Worm (Caenorhabditis elegans): ENCODE measurements around the gene C50C3.19.

Gene C50C3.19

DNA sequence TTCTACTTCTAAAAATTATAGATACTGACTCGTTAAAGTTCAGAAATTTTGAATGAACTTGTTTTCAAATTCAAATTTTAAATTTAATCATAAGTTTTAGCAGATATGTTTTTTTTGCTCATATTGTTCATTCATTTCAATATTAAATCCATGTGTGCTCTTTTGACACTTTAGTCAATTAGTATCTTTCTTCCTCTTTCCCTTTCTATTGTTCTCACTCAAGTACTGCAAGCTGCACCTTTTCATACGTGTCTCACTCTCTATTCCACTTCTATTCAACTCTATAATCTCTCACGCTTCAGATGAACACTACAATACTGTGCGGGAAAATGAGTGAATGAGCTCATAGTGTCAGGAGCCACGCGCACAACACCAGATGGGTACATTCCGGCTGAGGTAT is 27.3 kb downstream of the C50C3.19 start, which contains the start of gene C30A5.16:
C30A5.16 (plus strand) TSS at position 301 of the 400 bp plus-strand sequence.
- TF ChIP-seq F55B11.4 (tag; optimal IDR thresholded peaks at IDR 0.05; ENCODE audit: borderline replicate concordance, insufficient read depth) (no peak), F49E8.2 (tag; optimal IDR thresholded peaks at IDR 0.05; ENCODE audit: insufficient read depth) (no peak), ceh-40 (GFP tag; IDR thresholded peaks at IDR 0.05) (no peak), xnd-1 (tag; optimal IDR thresholded peaks at IDR 0.05) (no peak), Y53G8AR.9 (GFP tag; conservative IDR thresholded peaks at IDR 0.05) (no peak), attf-3 (GFP tag; conservative IDR thresholded peaks at IDR 0.05) (no peak), hlh-26 (GFP tag; conservative IDR thresholded peaks at IDR 0.05) (no peak), nhr-120 (GFP tag; IDR thresholded peaks at IDR 0.05) (no peak), ama-1 (optimal IDR thresholded peaks at IDR 0.05) (no peak), ama-1 (GFP tag; optimal IDR thresholded peaks at IDR 0.05) (no peak), die-1 (tag; optimal IDR thresholded peaks at IDR 0.05) (no peak), egl-44 (GFP tag; IDR thresholded peaks at IDR 0.05) (no peak), nfyb-1 (GFP tag; IDR thresholded peaks at IDR 0.05) (no peak), efl-1 (GFP tag; optimal IDR thresholded peaks at IDR 0.05) (no peak), lin-35 (GFP tag; optimal IDR thresholded peaks at IDR 0.05) (no peak), C06A6.2 (GFP tag; conservative IDR thresholded peaks at IDR 0.05) (no peak)

DNA sequence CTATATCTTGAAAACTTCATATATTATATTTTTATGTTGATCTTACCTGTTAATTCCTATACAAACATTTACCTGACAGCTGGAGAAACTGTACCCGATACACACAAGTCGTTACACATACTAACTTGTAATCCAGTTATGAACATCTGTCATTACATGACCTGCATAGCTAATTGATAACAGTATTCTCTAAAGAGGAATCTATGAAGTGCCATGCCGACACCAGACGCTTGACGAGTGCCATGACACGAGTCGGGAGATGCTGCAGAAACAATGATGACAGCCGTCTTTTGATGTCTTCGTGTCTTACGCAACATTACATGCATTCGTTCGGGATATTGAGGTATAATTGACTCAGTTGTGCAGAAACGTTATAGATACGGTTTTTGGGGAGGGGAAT is 29.5 kb downstream of the C50C3.19 start:
- TF ChIP-seq nhr-120 (GFP tag; IDR thresholded peaks at IDR 0.05) (no peak), ztf-18 (tag; optimal IDR thresholded peaks at IDR 0.05) (no peak), ZK185.1 (tag; optimal IDR thresholded peaks at IDR 0.05; ENCODE audit: poor library complexity, severe bottlenecking) (no peak), xnd-1 (tag; optimal IDR thresholded peaks at IDR 0.05) (no peak), sdz-38 (tag; optimal IDR thresholded peaks at IDR 0.05) (no peak), F39B2.1 (GFP tag; IDR thresholded peaks at IDR 0.05) (no peak), K12H6.12 (tag; optimal IDR thresholded peaks at IDR 0.05) (no peak), lir-1 (GFP tag; conservative IDR thresholded peaks at IDR 0.05) (no peak), F57C9.4 (tag; optimal IDR thresholded peaks at IDR 0.05) (no peak), dpff-1 (tag; optimal IDR thresholded peaks at IDR 0.05) (no peak), athp-1 (tag; optimal IDR thresholded peaks at IDR 0.05) (no peak), fkh-3 (tag; optimal IDR thresholded peaks at IDR 0.05) (no peak), ccch-3 (GFP tag; optimal IDR thresholded peaks at IDR 0.05) (no peak), B0336.3 (GFP tag; IDR thresholded peaks at IDR 0.05) (no peak), F37B4.10 (GFP tag; IDR thresholded peaks at IDR 0.05) (no peak)

DNA sequence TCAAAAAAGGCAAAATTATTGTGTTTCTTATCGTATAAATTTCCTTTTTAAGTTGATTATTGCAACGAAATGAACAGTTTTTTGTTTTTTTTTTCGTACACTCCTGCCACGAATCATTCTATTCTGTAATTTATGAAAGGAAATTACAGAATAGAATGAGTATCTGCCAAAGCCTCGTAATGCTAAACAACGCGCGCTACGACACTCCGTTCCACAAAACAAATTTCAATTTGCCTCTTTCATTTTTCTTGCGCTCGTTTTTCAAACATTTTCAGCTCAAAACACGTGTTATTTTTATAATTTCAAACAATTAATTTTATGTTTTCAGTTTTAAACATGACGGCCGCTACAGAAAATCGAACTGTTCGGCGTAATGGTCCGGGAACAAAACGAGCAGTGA is 34.2 kb downstream of the C50C3.19 start, which contains the start of gene mob-4:
mob-4 (plus strand) TSS at position 329 of the 400 bp plus-strand sequence.
- peak; percentile 88 for TF ChIP-seq attf-3 (GFP tag; conservative IDR thresholded peaks at IDR 0.05)
- TF ChIP-seq tlf-1 (GFP tag; optimal IDR thresholded peaks at IDR 0.05): no peak
- no peak for TF ChIP-seq hmg-1.2 (GFP tag; IDR thresholded peaks at IDR 0.05)
- no peak for TF ChIP-seq ztf-25 (GFP tag; IDR thresholded peaks at IDR 0.05)
- TF ChIP-seq T26A5.8 (tag; optimal IDR thresholded peaks at IDR 0.05): no peak

DNA sequence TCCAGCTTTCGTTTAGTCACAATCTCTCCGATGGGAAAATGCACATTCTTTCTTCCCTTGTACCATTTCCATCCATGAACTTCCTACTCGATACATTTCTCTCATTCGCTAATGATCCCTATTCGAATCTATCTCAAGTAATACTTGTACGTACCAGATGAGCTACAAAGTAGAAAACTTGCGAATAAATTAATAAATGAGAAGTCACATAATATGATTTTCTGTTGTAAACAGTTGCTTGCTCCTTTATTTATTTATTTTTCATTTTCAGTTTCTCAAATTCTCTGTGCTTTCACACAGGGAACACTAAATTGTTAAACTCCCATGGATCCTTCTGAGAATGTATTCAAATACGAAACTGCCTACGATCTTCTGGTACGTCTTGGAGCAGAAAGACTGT is 35.6 kb downstream of the C50C3.19 start, which contains the start of gene rfs-1:
rfs-1 (plus strand) TSS at position 301 of the 400 bp plus-strand sequence.
- no peak for TF ChIP-seq sdz-38 (tag; optimal IDR thresholded peaks at IDR 0.05)
- no peak for TF ChIP-seq B0035.1 (tag; optimal IDR thresholded peaks at IDR 0.05)
- no peak for TF ChIP-seq lin-35 (GFP tag; optimal IDR thresholded peaks at IDR 0.05)
- no peak for TF ChIP-seq hlh-12 (tag; optimal IDR thresholded peaks at IDR 0.05)
- TF ChIP-seq snpc-4 (GFP tag; optimal IDR thresholded peaks at IDR 0.05): no peak
- no peak for TF ChIP-seq snpc-4 (tag; optimal IDR thresholded peaks at IDR 0.05)
- TF ChIP-seq ztf-22 (GFP tag; optimal IDR thresholded peaks at IDR 0.05): no peak
- 0 out of 2 replicates have a peak, but pooled peaks have one; percentile 40 for TF ChIP-seq madf-3 (GFP tag; IDR thresholded peaks at IDR 0.05)
- peak; percentile 55; the same call in 1 of the 2 replicates for TF ChIP-seq B0336.3 (GFP tag; IDR thresholded peaks at IDR 0.05)

Data from whole organism, young adult.